Fruit fly (Drosophila melanogaster): ENCODE results near the gene Lsd-1.

Lsd-1 gene

DNA sequence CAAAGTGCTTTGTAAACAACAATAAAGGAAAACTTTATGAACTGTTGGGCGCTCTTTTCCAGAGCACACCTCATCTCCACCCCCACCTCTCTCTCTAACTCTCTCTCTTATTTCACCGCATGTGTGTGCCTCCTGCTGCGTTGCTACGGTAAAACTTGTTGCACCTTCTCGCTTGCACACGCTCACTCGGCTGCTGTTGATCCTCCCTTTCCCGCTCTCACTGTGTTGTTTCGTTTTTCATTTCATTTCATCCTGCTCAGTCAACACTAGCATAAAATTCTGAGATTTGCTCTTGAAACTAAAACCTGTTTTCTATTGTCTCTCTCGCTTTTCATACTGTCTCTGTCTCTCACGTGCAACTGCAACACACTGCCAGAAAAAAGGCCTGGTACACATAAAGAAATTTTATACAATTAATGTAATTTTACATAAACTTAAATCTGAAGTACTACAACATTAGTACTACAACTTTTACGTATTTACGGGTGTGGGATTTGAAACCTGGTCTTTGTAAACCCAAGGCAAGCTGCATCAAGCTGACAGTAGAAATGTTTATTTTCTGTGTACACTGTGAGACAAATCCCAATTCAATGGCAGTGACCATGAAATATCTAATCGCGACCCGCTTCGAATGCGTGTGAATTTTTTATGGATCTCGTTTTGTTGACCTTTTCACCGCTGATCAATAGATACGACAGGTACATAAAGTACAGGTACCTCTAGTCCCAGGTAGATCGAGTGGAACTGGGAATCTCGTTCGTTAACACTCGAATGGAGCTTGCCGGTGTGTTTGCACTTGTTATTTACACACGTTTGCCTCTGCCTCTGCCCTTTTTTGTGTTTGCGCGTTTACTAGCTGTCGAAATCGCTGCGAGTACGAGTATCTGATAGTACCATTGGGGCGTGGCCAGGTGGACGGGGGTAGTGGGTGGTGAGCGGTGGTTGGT lies 19.1 kb downstream of the Lsd-1 start:
- no peak for TF ChIP-seq Dll (optimal IDR thresholded peaks at IDR 0.05)
- TF ChIP-seq pan (optimal IDR thresholded peaks at IDR 0.05), result no peak
- no peak for TF ChIP-seq EcR (GFP tag; optimal IDR thresholded peaks at IDR 0.05)
- TF ChIP-seq CG8478 (optimal IDR thresholded peaks at IDR 0.05), result no peak
- no peak for TF ChIP-seq psq (optimal IDR thresholded peaks at IDR 0.05)
- no peak for TF ChIP-seq usp (GFP tag; optimal IDR thresholded peaks at IDR 0.05)

dm6 chr3R:23783403-23783757 lies 19.7 kb downstream of the Lsd-1 start:
- no peak for TF ChIP-seq Dll (optimal IDR thresholded peaks at IDR 0.05)
- TF ChIP-seq usp (GFP tag; optimal IDR thresholded peaks at IDR 0.05), result no peak
- no peak for TF ChIP-seq EcR (GFP tag; optimal IDR thresholded peaks at IDR 0.05)
- no peak for TF ChIP-seq CG8478 (optimal IDR thresholded peaks at IDR 0.05)
- TF ChIP-seq pan (optimal IDR thresholded peaks at IDR 0.05), result no peak
- TF ChIP-seq psq (optimal IDR thresholded peaks at IDR 0.05), result no peak

DNA sequence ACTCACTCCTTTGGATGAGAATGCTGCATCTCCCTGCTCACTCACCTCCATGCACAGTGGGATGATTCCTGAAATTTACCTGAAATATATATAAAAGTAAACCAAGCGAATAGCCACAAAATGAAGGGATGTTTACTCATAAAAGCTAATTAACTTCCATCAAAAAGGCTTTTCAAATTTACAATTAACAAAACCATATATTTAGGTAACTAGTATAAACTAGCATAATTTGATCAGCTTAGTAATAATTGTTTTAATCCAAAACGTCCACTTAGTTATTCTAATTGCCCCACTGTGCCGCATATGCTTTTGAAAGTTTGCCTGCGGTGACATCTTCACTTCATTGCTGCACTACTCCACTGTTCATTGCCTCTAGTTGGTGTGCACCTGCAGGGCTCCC lies 20.3 kb downstream of the Lsd-1 start:
- TF ChIP-seq usp (GFP tag; optimal IDR thresholded peaks at IDR 0.05), result no peak
- no peak for TF ChIP-seq Dll (optimal IDR thresholded peaks at IDR 0.05)
- TF ChIP-seq psq (optimal IDR thresholded peaks at IDR 0.05), result no peak
- no peak for TF ChIP-seq EcR (GFP tag; optimal IDR thresholded peaks at IDR 0.05)
- TF ChIP-seq pan (optimal IDR thresholded peaks at IDR 0.05), result no peak
- no peak for TF ChIP-seq CG8478 (optimal IDR thresholded peaks at IDR 0.05)

DNA sequence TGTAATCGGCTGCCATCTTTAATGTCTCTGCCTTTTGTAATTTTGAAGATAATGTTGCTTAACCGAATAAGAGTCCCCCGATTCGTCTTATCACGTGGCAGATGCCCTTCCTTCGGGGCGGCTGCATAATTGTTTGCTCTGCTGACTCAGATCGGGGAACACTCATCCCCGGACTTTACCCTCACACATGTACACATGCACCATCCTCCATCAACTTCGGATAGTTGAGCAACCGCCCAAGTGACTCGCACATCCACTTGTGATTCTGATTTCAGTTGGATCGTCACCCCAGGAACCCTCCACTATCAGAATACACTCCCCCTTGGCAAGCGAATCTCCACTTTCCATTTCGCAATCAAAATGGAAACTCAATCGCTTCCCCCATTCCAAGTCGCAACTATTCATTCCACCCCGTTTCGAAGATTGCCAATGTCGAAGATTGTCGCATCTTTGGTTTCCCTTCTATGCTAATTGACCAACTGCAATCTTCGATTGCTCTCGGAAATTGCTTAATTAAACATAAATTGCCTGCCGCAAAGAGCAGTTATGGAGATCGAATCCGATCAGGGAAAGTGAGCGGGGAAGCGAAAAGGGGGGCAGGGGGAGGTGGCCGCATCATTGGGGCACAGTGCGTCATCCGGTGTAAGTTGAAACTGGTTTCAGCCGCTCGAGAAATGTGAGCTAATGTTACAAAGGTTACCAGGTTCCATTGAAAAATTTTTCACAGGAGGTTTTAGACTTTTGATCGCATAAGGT lies 21.4 kb downstream of the Lsd-1 start:
- TF ChIP-seq EcR (GFP tag; optimal IDR thresholded peaks at IDR 0.05), result no peak

- TF ChIP-seq Dll (optimal IDR thresholded peaks at IDR 0.05), result no peak
- TF ChIP-seq psq (optimal IDR thresholded peaks at IDR 0.05), result no peak
- TF ChIP-seq usp (GFP tag; optimal IDR thresholded peaks at IDR 0.05), result no peak
- TF ChIP-seq pan (optimal IDR thresholded peaks at IDR 0.05), result no peak
- no peak for TF ChIP-seq CG8478 (optimal IDR thresholded peaks at IDR 0.05)
- TF ChIP-seq EcR (GFP tag; optimal IDR thresholded peaks at IDR 0.05), result no peak
Measured at dm6 chr3R:23786768-23787631, 23.3 kb downstream of the Lsd-1 start.

dm6 chr3R:23787632-23787960 lies 23.9 kb downstream of the Lsd-1 start:
- TF ChIP-seq usp (GFP tag; optimal IDR thresholded peaks at IDR 0.05), result no peak
- TF ChIP-seq psq (optimal IDR thresholded peaks at IDR 0.05), result no peak

dm6 chr3R:23788406-23789021 lies 24.9 kb downstream of the Lsd-1 start:
- no peak for TF ChIP-seq pan (optimal IDR thresholded peaks at IDR 0.05)
- no peak for TF ChIP-seq usp (GFP tag; optimal IDR thresholded peaks at IDR 0.05)
- TF ChIP-seq Dll (optimal IDR thresholded peaks at IDR 0.05), result no peak
- TF ChIP-seq CG8478 (optimal IDR thresholded peaks at IDR 0.05), result no peak
- TF ChIP-seq EcR (GFP tag; optimal IDR thresholded peaks at IDR 0.05), result peak in 1 of 2 experiments; percentile 70
- TF ChIP-seq psq (optimal IDR thresholded peaks at IDR 0.05), result no peak

DNA sequence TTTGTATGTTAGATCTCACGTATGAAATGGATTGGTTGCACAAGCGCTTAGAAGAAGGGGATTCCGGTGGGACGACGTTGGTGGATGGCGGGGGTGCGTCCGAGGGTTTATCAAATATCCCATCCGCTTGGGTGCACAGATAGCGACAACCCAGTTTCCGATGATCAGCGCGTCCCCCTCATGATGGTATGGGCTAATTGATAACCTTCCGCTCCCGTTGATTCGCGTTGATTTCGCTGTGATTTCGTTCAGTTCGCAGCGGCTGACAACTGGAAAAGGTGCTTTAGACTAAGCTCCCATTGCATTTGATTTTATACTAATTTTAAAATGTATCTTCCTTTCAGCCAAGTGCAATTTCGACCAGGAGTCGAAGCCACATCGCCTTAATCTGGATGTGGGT lies 25.9 kb downstream of the Lsd-1 start:
- TF ChIP-seq usp (GFP tag; optimal IDR thresholded peaks at IDR 0.05) (no peak), Dll (optimal IDR thresholded peaks at IDR 0.05) (no peak), psq (optimal IDR thresholded peaks at IDR 0.05) (no peak), pan (optimal IDR thresholded peaks at IDR 0.05) (no peak), CG8478 (optimal IDR thresholded peaks at IDR 0.05) (no peak), EcR (GFP tag; optimal IDR thresholded peaks at IDR 0.05) (no peak)

DNA sequence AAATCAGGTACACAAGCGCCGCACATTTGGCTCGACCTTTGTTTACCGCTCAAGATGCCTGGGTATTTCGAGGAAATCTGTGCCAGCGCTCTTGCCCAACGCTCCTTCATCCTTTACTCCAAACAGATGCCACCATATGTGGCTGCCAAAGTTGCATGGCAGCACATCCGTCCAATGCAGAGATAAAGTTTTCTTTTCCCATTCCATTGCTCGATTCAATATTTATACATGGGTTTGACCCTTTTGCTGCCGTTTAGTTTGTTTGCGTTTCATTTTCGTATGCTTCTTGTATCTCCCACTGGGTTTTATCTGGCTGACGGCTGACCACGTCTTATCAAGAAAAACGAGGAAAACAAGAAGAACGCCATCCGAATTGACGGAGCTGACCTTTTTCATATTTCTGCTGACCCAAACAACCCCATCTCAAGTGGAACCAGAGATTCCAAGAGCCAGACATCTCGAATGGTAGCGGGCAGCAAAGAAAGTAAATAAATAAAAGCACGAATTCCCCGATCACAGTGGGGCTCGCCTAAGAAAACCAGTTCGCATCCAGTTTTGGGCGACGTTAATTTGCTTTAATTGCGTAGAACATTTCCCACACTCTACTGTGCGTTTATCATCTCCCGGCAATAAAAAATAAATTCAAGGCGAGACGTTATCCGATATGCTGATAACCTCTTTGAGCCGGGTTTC lies 27.0 kb downstream of the Lsd-1 start:
- TF ChIP-seq EcR (GFP tag; optimal IDR thresholded peaks at IDR 0.05) (no peak), pan (optimal IDR thresholded peaks at IDR 0.05) (no peak), CG8478 (optimal IDR thresholded peaks at IDR 0.05) (no peak), usp (GFP tag; optimal IDR thresholded peaks at IDR 0.05) (no peak), Dll (optimal IDR thresholded peaks at IDR 0.05) (no peak), psq (optimal IDR thresholded peaks at IDR 0.05) (no peak)

DNA sequence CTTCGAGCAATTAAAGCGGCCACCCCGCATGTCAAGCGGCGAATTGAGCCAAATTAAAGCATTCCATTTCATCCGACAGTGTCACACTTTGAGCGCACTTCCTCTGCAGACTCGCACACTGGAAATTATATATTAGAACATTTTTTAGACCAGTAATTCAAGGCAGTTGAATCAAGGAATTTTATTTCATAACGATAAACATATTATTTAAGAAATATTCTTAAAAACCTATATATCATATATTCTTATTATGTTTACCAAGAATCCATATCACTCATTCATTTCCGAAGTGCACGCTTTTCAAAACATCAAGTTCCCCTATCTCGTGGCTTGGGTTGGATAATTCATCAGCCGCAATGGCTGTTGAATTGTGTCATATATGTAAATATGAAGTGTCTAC lies 27.8 kb downstream of the Lsd-1 start:
- TF ChIP-seq pan (optimal IDR thresholded peaks at IDR 0.05) (peak; percentile 6), psq (optimal IDR thresholded peaks at IDR 0.05) (no peak), usp (GFP tag; optimal IDR thresholded peaks at IDR 0.05) (no peak)

DNA sequence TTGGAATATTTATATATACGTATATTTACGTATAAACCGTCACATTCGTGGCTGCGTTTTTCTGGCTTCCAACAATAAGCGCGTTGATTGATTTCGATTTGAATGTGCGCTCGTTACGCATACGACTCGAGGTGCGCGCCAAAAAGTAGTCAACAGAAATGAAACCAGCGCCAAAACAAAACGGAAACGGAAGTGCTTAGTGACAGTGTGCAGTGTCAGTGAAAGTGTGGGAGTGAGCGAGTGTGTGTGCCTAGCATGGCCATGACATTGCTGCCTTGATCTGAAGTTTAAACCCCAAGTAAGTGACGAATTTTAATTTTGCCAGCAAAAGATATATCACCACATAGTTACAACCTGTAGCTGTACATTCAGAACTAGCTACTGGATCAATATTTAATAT lies 40.0 kb downstream of the Lsd-1 start, which contains the start of gene CG34355:
Gene CG34355 (plus strand): TSS at position 192 of the 400 bp plus-strand sequence.
- TF ChIP-seq EcR (GFP tag; optimal IDR thresholded peaks at IDR 0.05), result no peak
- no peak for TF ChIP-seq usp (GFP tag; optimal IDR thresholded peaks at IDR 0.05)
- no peak for TF ChIP-seq CG8478 (optimal IDR thresholded peaks at IDR 0.05)
- no peak for TF ChIP-seq Dll (optimal IDR thresholded peaks at IDR 0.05)
